Fruit fly (Drosophila melanogaster): ENCODE results near the gene CG6125.

Gene CG6125

DNA sequence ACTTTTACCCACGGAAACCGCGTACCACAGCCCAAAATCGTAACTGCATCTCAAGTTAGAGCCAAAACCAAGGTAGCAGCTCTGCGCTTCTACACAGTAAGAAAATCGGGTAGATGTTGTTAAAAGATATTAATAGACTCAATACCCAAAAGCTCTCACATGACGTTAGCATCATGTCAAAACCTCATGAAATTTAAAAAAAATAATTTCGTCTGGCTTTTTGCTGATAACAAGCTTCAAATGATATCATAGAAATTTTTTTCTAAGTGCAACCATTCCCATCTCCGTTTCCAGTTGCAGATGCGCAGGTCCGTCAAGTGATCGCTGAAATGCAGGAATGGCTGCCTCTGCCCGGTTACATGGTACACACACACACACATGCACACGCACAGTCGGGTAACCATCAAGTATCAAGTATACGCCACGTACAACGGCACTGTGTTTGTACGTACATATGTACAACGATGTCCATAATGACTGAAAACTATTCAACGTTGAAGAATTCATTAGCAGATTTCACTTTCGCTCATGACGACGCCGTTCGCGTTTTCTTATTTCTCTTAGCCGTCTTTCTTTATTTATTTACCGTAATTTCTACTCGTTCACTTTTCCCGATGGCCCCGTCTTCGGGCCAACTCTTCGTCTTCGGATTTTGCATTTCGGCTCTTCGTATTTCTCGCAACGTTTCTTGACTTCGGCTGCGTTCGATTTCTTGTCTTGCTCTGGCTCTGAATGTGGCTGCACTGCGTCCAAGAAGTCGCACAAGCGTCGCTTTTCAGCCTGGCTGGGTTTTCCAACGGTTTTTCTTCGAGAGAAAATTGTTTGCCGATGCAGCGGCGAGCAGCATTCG is 19.0 kb upstream of the CG6125 start (continued):
- no peak for TF ChIP-seq lmd (GFP tag; IDR thresholded peaks at IDR 0.05)
- TF ChIP-seq cg (GFP tag; optimal IDR thresholded peaks at IDR 0.05), result peak; percentile 9
- TF ChIP-seq wdn (GFP tag; IDR thresholded peaks at IDR 0.05), result no peak
- no peak for TF ChIP-seq bbx (GFP tag; IDR thresholded peaks at IDR 0.05; ENCODE audit: partially characterized antibody)
- TF ChIP-seq Ravus (GFP tag; IDR thresholded peaks at IDR 0.05), result no peak
- no peak for TF ChIP-seq ranshi (GFP tag; IDR thresholded peaks at IDR 0.05)
- TF ChIP-seq CG6689 (GFP tag; IDR thresholded peaks at IDR 0.05), result 0 out of 2 replicates have a peak, but pooled peaks have one; percentile 34
- 0 out of 2 replicates have a peak, but pooled peaks have one; percentile 12 for TF ChIP-seq HLH3B (GFP tag; IDR thresholded peaks at IDR 0.05)
- TF ChIP-seq Adf1 (GFP tag; IDR thresholded peaks at IDR 0.05), result no peak
- no peak for TF ChIP-seq CG11093 (GFP tag; IDR thresholded peaks at IDR 0.05)
- TF ChIP-seq CG1603 (tag; optimal IDR thresholded peaks at IDR 0.05), result peak; percentile 22
- no peak for TF ChIP-seq CG11695 (GFP tag; IDR thresholded peaks at IDR 0.05)
- TF ChIP-seq Drgx (GFP tag; IDR thresholded peaks at IDR 0.05), result peak; percentile 70
- TF ChIP-seq CG3726 (GFP tag; IDR thresholded peaks at IDR 0.05), result no peak
- TF ChIP-seq CG31441 (GFP tag; IDR thresholded peaks at IDR 0.05), result peak; percentile 45; the same call in 1 of the 2 replicates
- no peak for TF ChIP-seq Chrac-16 (GFP tag; optimal IDR thresholded peaks at IDR 0.05)
- no peak for TF ChIP-seq Scr (GFP tag; IDR thresholded peaks at IDR 0.05; ENCODE audit: partially characterized antibody)
- no peak for TF ChIP-seq usp (GFP tag; optimal IDR thresholded peaks at IDR 0.05)
- TF ChIP-seq Mrtf (GFP tag; IDR thresholded peaks at IDR 0.05), result 0 out of 3 replicates have a peak, but pooled peaks have one; percentile 11
- TF ChIP-seq Dbx (GFP tag; IDR thresholded peaks at IDR 0.05), result no peak
- no peak for TF ChIP-seq CG11696 (GFP tag; IDR thresholded peaks at IDR 0.05)
- TF ChIP-seq CG11723 (GFP tag; optimal IDR thresholded peaks at IDR 0.05), result no peak
- TF ChIP-seq CG13123 (GFP tag; optimal IDR thresholded peaks at IDR 0.05), result no peak
- no peak for TF ChIP-seq corto (GFP tag; optimal IDR thresholded peaks at IDR 0.05)
- TF ChIP-seq CG7556 (GFP tag; optimal IDR thresholded peaks at IDR 0.05), result no peak
- no peak for TF ChIP-seq vnd (GFP tag; IDR thresholded peaks at IDR 0.05; ENCODE audit: partially characterized antibody)
- peak; percentile 100 for TF ChIP-seq pros (GFP tag; optimal IDR thresholded peaks at IDR 0.05)
- TF ChIP-seq CG13624 (GFP tag; optimal IDR thresholded peaks at IDR 0.05), result no peak
- TF ChIP-seq Doc3 (GFP tag; IDR thresholded peaks at IDR 0.05; ENCODE audit: partially characterized antibody), result no peak
- TF ChIP-seq CG15601 (tag; optimal IDR thresholded peaks at IDR 0.05), result peak; percentile 42
- TF ChIP-seq nerfin-1 (tag; optimal IDR thresholded peaks at IDR 0.05), result peak; percentile 24
- peak; percentile 13 for TF ChIP-seq kni (GFP tag; optimal IDR thresholded peaks at IDR 0.05)
- peak; percentile 60 for TF ChIP-seq Sox102F (GFP tag; optimal IDR thresholded peaks at IDR 0.05)
- no peak for TF ChIP-seq Lhr (GFP tag; optimal IDR thresholded peaks at IDR 0.05)
- peak; percentile 38 for TF ChIP-seq Ssrp (tag; optimal IDR thresholded peaks at IDR 0.05)
- TF ChIP-seq Deaf1 (tag; optimal IDR thresholded peaks at IDR 0.05), result peak; percentile 91
- TF ChIP-seq sima (GFP tag; optimal IDR thresholded peaks at IDR 0.05), result no peak
- peak; percentile 34; the same call in 1 of the 2 replicates for TF ChIP-seq CG5953 (GFP tag; IDR thresholded peaks at IDR 0.05)
- TF ChIP-seq NfI (GFP tag; optimal IDR thresholded peaks at IDR 0.05), result no peak
- TF ChIP-seq CG32532 (GFP tag; IDR thresholded peaks at IDR 0.05), result no peak
- TF ChIP-seq CG13424 (tag; optimal IDR thresholded peaks at IDR 0.05), result peak; percentile 6
- TF ChIP-seq tin (GFP tag; optimal IDR thresholded peaks at IDR 0.05), result no peak
- TF ChIP-seq Rx (GFP tag; IDR thresholded peaks at IDR 0.05), result peak; percentile 37; the same call in 1 of the 2 replicates
- no peak for TF ChIP-seq Bgb (GFP tag; IDR thresholded peaks at IDR 0.05; ENCODE audit: partially characterized antibody)
- TF ChIP-seq Xrp1 (GFP tag; IDR thresholded peaks at IDR 0.05), result 0 out of 2 replicates have a peak, but pooled peaks have one; percentile 20
- no peak for TF ChIP-seq ab (GFP tag; optimal IDR thresholded peaks at IDR 0.05)
- no peak for TF ChIP-seq CG18476 (GFP tag; optimal IDR thresholded peaks at IDR 0.05)
- no peak for TF ChIP-seq CG4707 (GFP tag; optimal IDR thresholded peaks at IDR 0.05)
- TF ChIP-seq Bdp1 (GFP tag; optimal IDR thresholded peaks at IDR 0.05), result no peak

All from whole organism, embryonic.